Fruit fly (Drosophila melanogaster) whole organism, prepupa: ENCODE results near the gene CG33687.

Experiments used
- Blimp-1 ChIP-seq: fragments of 200-800 bp; sonication (Bioruptor generic); optimal IDR thresholded peaks from 3 replicates; lab custom pipeline; 2017; ENCODE audit warnings: missing biosample characterization, missing genetic modification characterization, mild to moderate bottlenecking, moderate library complexity, missing genetic modification reagents
- CG11902 ChIP-seq: fragments of 200-800 bp; sonication (Bioruptor generic); optimal IDR thresholded peaks from 3 replicates; lab custom pipeline; 2016; ENCODE audit warnings: missing biosample characterization, missing genetic modification characterization
- CG15336 ChIP-seq: fragments of 200-800 bp; sonication (Bioruptor generic); IDR thresholded peaks from 2 replicates; pipeline ENCODE4 v1.3.6; 2022; ENCODE audit warnings: missing biosample characterization, missing genetic modification characterization
- CG1621 ChIP-seq: fragments of 200-800 bp; sonication (Bioruptor generic); optimal IDR thresholded peaks from 3 replicates; lab custom pipeline; 2018; ENCODE audit warnings: missing biosample characterization, mild to moderate bottlenecking, missing genetic modification characterization
- CG3032 ChIP-seq: fragments of 200-800 bp; optimal IDR thresholded peaks from 2 replicates; lab custom pipeline; 2019; ENCODE audit warnings: missing biosample characterization, mild to moderate bottlenecking, missing genetic modification characterization, moderate library complexity
- CG31627 ChIP-seq: fragments of 200-800 bp; sonication (Bioruptor generic); optimal IDR thresholded peaks from 3 replicates; lab custom pipeline; 2016; ENCODE audit warnings: missing biosample characterization, missing genetic modification characterization
- CG32006 ChIP-seq: fragments of 200-800 bp; sonication (Bioruptor generic); optimal IDR thresholded peaks from 3 replicates; lab custom pipeline; 2017; ENCODE audit warnings: missing biosample characterization, mild to moderate bottlenecking, missing genetic modification characterization
- CG34406 ChIP-seq: fragments of 200-800 bp; sonication (Bioruptor generic); optimal IDR thresholded peaks from 3 replicates; lab custom pipeline; 2016; ENCODE audit warnings: missing biosample characterization, missing genetic modification characterization
- CG3919 ChIP-seq: fragments of 200-800 bp; sonication (Bioruptor generic); optimal IDR thresholded peaks from 3 replicates; lab custom pipeline; 2016; ENCODE audit warnings: missing biosample characterization, missing genetic modification characterization
- CG6163 ChIP-seq: fragments of 200-800 bp; sonication (Bioruptor generic); IDR thresholded peaks from 3 replicates; pipeline ENCODE4 v1.3.6; 2022; ENCODE audit warnings: missing biosample characterization, missing genetic modification characterization
- CG6276 ChIP-seq: fragments of 200-800 bp; sonication (Bioruptor generic); optimal IDR thresholded peaks from 2 replicates; lab custom pipeline; 2017; ENCODE audit warnings: missing biosample characterization, mild to moderate bottlenecking, missing genetic modification characterization
- CG6808 ChIP-seq: fragments of 200-800 bp; sonication (Bioruptor generic); optimal IDR thresholded peaks from 3 replicates; lab custom pipeline; 2017; ENCODE audit warnings: missing biosample characterization, missing genetic modification characterization, mild to moderate bottlenecking, moderate library complexity, missing genetic modification reagents
- CG6854 ChIP-seq: fragments of 200-800 bp; sonication (Bioruptor generic); optimal IDR thresholded peaks from 2 replicates; lab custom pipeline; 2017; ENCODE audit warnings: missing biosample characterization, mild to moderate bottlenecking, missing genetic modification characterization
- CG7368 ChIP-seq: fragments of 200-800 bp; sonication (Bioruptor generic); optimal IDR thresholded peaks from 3 replicates; lab custom pipeline; 2016; ENCODE audit warnings: missing biosample characterization, missing genetic modification characterization
- CG8119 ChIP-seq: fragments of 200-800 bp; sonication (Bioruptor generic); IDR thresholded peaks from 3 replicates; pipeline ENCODE4 v1.3.6; 2022; ENCODE audit warnings: missing biosample characterization, missing genetic modification characterization
- CG8632 ChIP-seq: fragments of 200-800 bp; sonication (Bioruptor generic); optimal IDR thresholded peaks from 3 replicates; lab custom pipeline; 2016; ENCODE audit warnings: missing biosample characterization, missing genetic modification characterization
- CG9139 ChIP-seq: fragments of 200-800 bp; sonication (Bioruptor generic); optimal IDR thresholded peaks from 3 replicates; lab custom pipeline; 2017; ENCODE audit warnings: missing biosample characterization, mild to moderate bottlenecking, missing genetic modification characterization
- Eip75B ChIP-seq: fragments of 200-800 bp; sonication (Bioruptor generic); optimal IDR thresholded peaks from 3 replicates; lab custom pipeline; 2016; ENCODE audit warnings: missing biosample characterization, missing genetic modification characterization
- Eip78C ChIP-seq: fragments of 200-800 bp; sonication (Bioruptor generic); peaks from one replicate; lab custom pipeline; 2016; ENCODE audit warnings: missing biosample characterization, missing genetic modification characterization
- Eip93F ChIP-seq: fragments of 200-800 bp; sonication (Bioruptor generic); optimal IDR thresholded peaks from 2 replicates; lab custom pipeline; 2016; ENCODE audit warnings: missing biosample characterization, mild to moderate bottlenecking, missing genetic modification characterization
- Ets21C ChIP-seq: fragments of 200-800 bp; sonication (Bioruptor generic); optimal IDR thresholded peaks from 3 replicates; lab custom pipeline; 2016; ENCODE audit warnings: missing biosample characterization, missing genetic modification characterization
- Ets96B ChIP-seq: fragments of 200-800 bp; optimal IDR thresholded peaks from 2 replicates; lab custom pipeline; 2019; ENCODE audit warnings: missing biosample characterization, mild to moderate bottlenecking, missing genetic modification characterization, moderate library complexity
- Gug ChIP-seq: fragments of 200-800 bp; sonication (Bioruptor generic); IDR thresholded peaks from 2 replicates; pipeline ENCODE4 v1.3.6; 2022; ENCODE audit warnings: missing biosample characterization, missing genetic modification characterization
- Hr38 ChIP-seq: sonication (Bioruptor generic); optimal IDR thresholded peaks from 2 replicates; lab custom pipeline; 2016; ENCODE audit warnings: missing biosample characterization, missing genetic modification characterization
- Hr4 ChIP-seq: fragments of 200-800 bp; sonication (Bioruptor generic); optimal IDR thresholded peaks from 3 replicates; lab custom pipeline; 2016; ENCODE audit warnings: missing biosample characterization, missing genetic modification characterization
- Lpt ChIP-seq: fragments of 200-800 bp; sonication (Bioruptor generic); optimal IDR thresholded peaks from 3 replicates; lab custom pipeline; 2016; ENCODE audit warnings: missing biosample characterization, missing genetic modification characterization
- Met ChIP-seq: fragments of 200-800 bp; sonication (Bioruptor generic); optimal IDR thresholded peaks from 3 replicates; lab custom pipeline; 2016; ENCODE audit warnings: missing biosample characterization, missing genetic modification characterization
- OdsH ChIP-seq: fragments of 200-800 bp; sonication (Bioruptor generic); optimal IDR thresholded peaks from 3 replicates; lab custom pipeline; 2016; ENCODE audit warnings: missing biosample characterization, missing genetic modification characterization
- Smox ChIP-seq: fragments of 200-800 bp; sonication (Bioruptor generic); optimal IDR thresholded peaks from 3 replicates; lab custom pipeline; 2016; ENCODE audit warnings: missing biosample characterization, missing genetic modification characterization
- Sox102F ChIP-seq: fragments of 200-800 bp; sonication (Bioruptor generic); optimal IDR thresholded peaks from 2 replicates; lab custom pipeline; 2016; ENCODE audit warnings: missing biosample characterization, mild to moderate bottlenecking, missing genetic modification characterization
- Sox14 ChIP-seq: fragments of 200-800 bp; sonication (Bioruptor generic); optimal IDR thresholded peaks from 3 replicates; lab custom pipeline; 2016; ENCODE audit warnings: missing biosample characterization, missing genetic modification characterization
- acj6 ChIP-seq: fragments of 200-800 bp; sonication (Bioruptor generic); optimal IDR thresholded peaks from 3 replicates; lab custom pipeline; 2016; ENCODE audit warnings: missing biosample characterization, missing genetic modification characterization
- cyc ChIP-seq: fragments of 200-800 bp; sonication (Bioruptor generic); optimal IDR thresholded peaks from 3 replicates; lab custom pipeline; 2016; ENCODE audit warnings: missing biosample characterization, missing genetic modification characterization
- dac ChIP-seq: fragments of 200-800 bp; sonication (Bioruptor generic); optimal IDR thresholded peaks from 2 replicates; lab custom pipeline; 2017; ENCODE audit warnings: missing biosample characterization, mild to moderate bottlenecking, missing genetic modification characterization
- dsx ChIP-seq: fragments of 200-800 bp; optimal IDR thresholded peaks from 3 replicates; lab custom pipeline; 2019; ENCODE audit warnings: missing biosample characterization, mild to moderate bottlenecking, missing genetic modification characterization, moderate library complexity; ENCODE audit not compliant: poor library complexity, severe bottlenecking
- esn ChIP-seq: fragments of 200-800 bp; sonication (Bioruptor generic); optimal IDR thresholded peaks from 2 replicates; lab custom pipeline; 2016; ENCODE audit warnings: missing biosample characterization, mild to moderate bottlenecking, missing genetic modification characterization, moderate library complexity
- fkh ChIP-seq: fragments of 200-800 bp; sonication (Bioruptor generic); optimal IDR thresholded peaks from 3 replicates; lab custom pipeline; 2017; ENCODE audit warnings: missing biosample characterization, mild to moderate bottlenecking, missing genetic modification characterization, moderate library complexity
- lz ChIP-seq: fragments of 200-800 bp; sonication (Bioruptor generic); optimal IDR thresholded peaks from 3 replicates; lab custom pipeline; 2016; ENCODE audit warnings: missing biosample characterization, missing genetic modification characterization
- pdm3 ChIP-seq: fragments of 200-800 bp; sonication (Bioruptor generic); optimal IDR thresholded peaks from 3 replicates; lab custom pipeline; 2016; ENCODE audit warnings: missing biosample characterization, missing genetic modification characterization
- salr ChIP-seq, 2 experiments: fragments of 200-800 bp; sonication (Bioruptor generic); optimal IDR thresholded peaks; 3 replicates each; lab custom pipeline; 2016 to 2018; ENCODE audit warnings: missing biosample characterization in 2 of 2, missing genetic modification characterization in 2 of 2, mild to moderate bottlenecking in 1 of 2
- spab ChIP-seq: fragments of 200-800 bp; sonication (Bioruptor generic); optimal IDR thresholded peaks from 2 replicates; lab custom pipeline; 2017; ENCODE audit warnings: missing biosample characterization, mild to moderate bottlenecking, missing genetic modification characterization, missing genetic modification reagents
- ss ChIP-seq, 2 experiments: fragments of 200-800 bp; sonication (Bioruptor generic); optimal IDR thresholded peaks; 2 replicates in 1 of 2; 3 replicates in 1 of 2; lab custom pipeline; 2017 to 2018; ENCODE audit warnings: mild to moderate bottlenecking in 2 of 2, missing biosample characterization in 2 of 2, missing genetic modification characterization in 2 of 2, moderate library complexity in 1 of 2
- svp ChIP-seq: fragments of 200-800 bp; sonication (Bioruptor generic); peaks from one replicate; lab custom pipeline; 2016; ENCODE audit warnings: missing biosample characterization, missing genetic modification characterization
- topi ChIP-seq: fragments of 200-800 bp; sonication (Bioruptor generic); optimal IDR thresholded peaks from 3 replicates; lab custom pipeline; 2016; ENCODE audit warnings: missing biosample characterization, missing genetic modification characterization
- vri ChIP-seq: fragments of 200-800 bp; sonication (Bioruptor generic); optimal IDR thresholded peaks from 3 replicates; lab custom pipeline; 2016; ENCODE audit warnings: missing biosample characterization, mild to moderate bottlenecking, missing genetic modification characterization

CG33687 gene

dm6 chr3L:16181330-16181830 is 16.3 kb upstream of the CG33687 start (continued):
- no peak for TF ChIP-seq Eip93F (GFP tag; lab: Kevin White, UChicago)
- TF ChIP-seq CG11902 (GFP tag; lab: Kevin White, UChicago), result peak; percentile 64
- peak; percentile 70 for TF ChIP-seq cyc (GFP tag; lab: Kevin White, UChicago)
- TF ChIP-seq esn (GFP tag; lab: Kevin White, UChicago), result peak; percentile 71
- peak; percentile 70 for TF ChIP-seq dsx (GFP tag; lab: Kevin White, UChicago)
- peak; percentile 55 for TF ChIP-seq CG6854 (GFP tag; lab: Kevin White, UChicago)
- TF ChIP-seq CG1621 (tag; lab: Kevin White, UChicago), result peak; percentile 49
- no peak for TF ChIP-seq Ets21C
- TF ChIP-seq CG6808 (GFP tag; lab: Kevin White, UChicago), result peak; percentile 87
- peak; percentile 88 for TF ChIP-seq spab (GFP tag; lab: Kevin White, UChicago)
- peak; percentile 86 to 87 for TF ChIP-seq ss (GFP tag; optimal IDR thresholded peaks at IDR 0.05; lab: Kevin White, UChicago)
- TF ChIP-seq Eip78C (GFP tag; lab: Kevin White, UChicago), result peak; percentile 97
- TF ChIP-seq CG8632, result peak; percentile 55
- peak; percentile 45 for TF ChIP-seq CG31627 (GFP tag; lab: Kevin White, UChicago)
- peak; percentile 50 for TF ChIP-seq Blimp-1
- TF ChIP-seq Hr38 (GFP tag; lab: Kevin White, UChicago), result no peak
- peak; percentile 84 for TF ChIP-seq CG7368
- TF ChIP-seq Lpt, result peak; percentile 28
- peak; percentile 51 for TF ChIP-seq Eip75B
- peak; percentile 38 for TF ChIP-seq vri (GFP tag; lab: Kevin White, UChicago)
- peak; percentile 73 for TF ChIP-seq acj6
- peak; percentile 87 for TF ChIP-seq Ets96B (tag; lab: Kevin White, UChicago)
- peak; percentile 46 for TF ChIP-seq Hr4 (GFP tag; lab: Kevin White, UChicago)
- peak; percentile 72 for TF ChIP-seq OdsH (GFP tag; lab: Kevin White, UChicago)

- no peak for TF ChIP-seq CG8119 (GFP tag; lab: Robert Waterston, UW)
- no peak for TF ChIP-seq dac (GFP tag; lab: Kevin White, UChicago)
- TF ChIP-seq CG6276 (GFP tag; lab: Kevin White, UChicago), result no peak
- peak; percentile 57 for TF ChIP-seq CG34406
- TF ChIP-seq CG6808 (GFP tag; lab: Kevin White, UChicago), result no peak
- TF ChIP-seq Sox102F, result peak; percentile 62
- TF ChIP-seq Eip78C (GFP tag; lab: Kevin White, UChicago), result peak; percentile 89
- peak; percentile 32 for TF ChIP-seq CG3919 (GFP tag; lab: Kevin White, UChicago)
- TF ChIP-seq Hr38 (GFP tag; lab: Kevin White, UChicago), result no peak
- peak; percentile 26 for TF ChIP-seq Eip75B
- peak; percentile 69 for TF ChIP-seq CG8632
- TF ChIP-seq topi (GFP tag; lab: Kevin White, UChicago), result peak; percentile 75
- TF ChIP-seq CG15336 (GFP tag; lab: Robert Waterston, UW), result no peak
- TF ChIP-seq Sox14, result peak; percentile 31
- no peak for TF ChIP-seq CG9139
- no peak for TF ChIP-seq fkh (GFP tag; lab: Kevin White, UChicago)
- TF ChIP-seq Ets96B (tag; lab: Kevin White, UChicago), result peak; percentile 33
- TF ChIP-seq vri (GFP tag; lab: Kevin White, UChicago), result peak; percentile 23
- peak; percentile 50 for TF ChIP-seq pdm3 (GFP tag; lab: Kevin White, UChicago)
- no peak for TF ChIP-seq CG1621 (tag; lab: Kevin White, UChicago)
- peak in 1 of 2 experiments; percentile 9 for TF ChIP-seq salr (GFP tag; optimal IDR thresholded peaks at IDR 0.05; lab: Kevin White, UChicago)
- no peak for TF ChIP-seq CG6163 (GFP tag; lab: Robert Waterston, UW)
- TF ChIP-seq Hr4 (GFP tag; lab: Kevin White, UChicago), result no peak
- no peak for TF ChIP-seq CG32006 (GFP tag; lab: Kevin White, UChicago)
- TF ChIP-seq Met (GFP tag; lab: Kevin White, UChicago), result peak; percentile 76
- TF ChIP-seq CG3032 (tag; lab: Kevin White, UChicago), result no peak
- no peak for TF ChIP-seq CG7368
- TF ChIP-seq cyc (GFP tag; lab: Kevin White, UChicago), result peak; percentile 63
- no peak for TF ChIP-seq Gug (GFP tag; lab: Robert Waterston, UW)
- TF ChIP-seq Smox (GFP tag; lab: Kevin White, UChicago), result peak; percentile 65
- TF ChIP-seq Lpt, result no peak
- peak; percentile 89 for TF ChIP-seq svp
- peak; percentile 6 for TF ChIP-seq dsx (GFP tag; lab: Kevin White, UChicago)
- peak; percentile 72 for TF ChIP-seq esn (GFP tag; lab: Kevin White, UChicago)
- peak in 1 of 2 experiments; percentile 14 for TF ChIP-seq ss (GFP tag; optimal IDR thresholded peaks at IDR 0.05; lab: Kevin White, UChicago)
- peak; percentile 34 for TF ChIP-seq lz (GFP tag; lab: Kevin White, UChicago)
- TF ChIP-seq Blimp-1, result no peak
Observed at dm6 chr3L:16182633-16183462, 14.8 kb upstream of the CG33687 start.
